Worm (Caenorhabditis elegans): ENCODE data around the gene Y43C5B.2.

Y43C5B.2 gene

ce11 chrIV:10381035-10381434, 28.9 kb upstream of the Y43C5B.2 start:
- TF ChIP-seq tbx-37 (GFP tag; conservative IDR thresholded peaks at IDR 0.05): no peak
- TF ChIP-seq tbx-11 (GFP tag; IDR thresholded peaks at IDR 0.05): no peak
- TF ChIP-seq ama-1 (optimal IDR thresholded peaks at IDR 0.05): no peak
- TF ChIP-seq B0310.2 (tag; optimal IDR thresholded peaks at IDR 0.05): no peak
- TF ChIP-seq sea-1 (GFP tag; conservative IDR thresholded peaks at IDR 0.05): no peak
- TF ChIP-seq hnd-1 (tag; optimal IDR thresholded peaks at IDR 0.05): no peak
- TF ChIP-seq hmg-4 (GFP tag; optimal IDR thresholded peaks at IDR 0.05): no peak

- TF ChIP-seq hnd-1 (tag; optimal IDR thresholded peaks at IDR 0.05): no peak
- TF ChIP-seq tra-4 (tag; optimal IDR thresholded peaks at IDR 0.05): no peak
- TF ChIP-seq flt-1 (GFP tag; IDR thresholded peaks at IDR 0.05): no peak
- no peak for TF ChIP-seq scrt-1 (GFP tag; IDR thresholded peaks at IDR 0.05)
- peak; percentile 37 for TF ChIP-seq hmg-4 (GFP tag; optimal IDR thresholded peaks at IDR 0.05)
- TF ChIP-seq tbx-11 (GFP tag; IDR thresholded peaks at IDR 0.05): no peak
- no peak for TF ChIP-seq ceh-36 (tag; optimal IDR thresholded peaks at IDR 0.05)
- TF ChIP-seq B0310.2 (tag; optimal IDR thresholded peaks at IDR 0.05): no peak
- peak; percentile 4 for TF ChIP-seq F13C5.2 (tag; optimal IDR thresholded peaks at IDR 0.05)
- TF ChIP-seq aly-1 (tag; optimal IDR thresholded peaks at IDR 0.05): no peak
- TF ChIP-seq hmbx-1 (tag; optimal IDR thresholded peaks at IDR 0.05): no peak
Measured at ce11 chrIV:10380626-10381025, 28.5 kb upstream of the Y43C5B.2 start.

ce11 chrIV:10374601-10375000, 22.5 kb upstream of the Y43C5B.2 start, which contains the start of gene mask-1:
Gene mask-1 (plus strand): TSS chrIV:10374901.
- TF ChIP-seq tra-4 (tag; optimal IDR thresholded peaks at IDR 0.05) (no peak), sea-1 (GFP tag; conservative IDR thresholded peaks at IDR 0.05) (no peak), hmg-4 (GFP tag; optimal IDR thresholded peaks at IDR 0.05) (no peak), ets-7 (tag; optimal IDR thresholded peaks at IDR 0.05) (no peak), ama-1 (optimal IDR thresholded peaks at IDR 0.05) (no peak), hmbx-1 (tag; optimal IDR thresholded peaks at IDR 0.05) (no peak), hnd-1 (tag; optimal IDR thresholded peaks at IDR 0.05) (no peak), aly-1 (tag; optimal IDR thresholded peaks at IDR 0.05) (no peak), flt-1 (GFP tag; IDR thresholded peaks at IDR 0.05) (no peak), ceh-13 (GFP tag; optimal IDR thresholded peaks at IDR 0.05) (no peak), tbx-37 (GFP tag; conservative IDR thresholded peaks at IDR 0.05) (no peak)

- TF ChIP-seq hmbx-1 (tag; optimal IDR thresholded peaks at IDR 0.05): no peak
- no peak for TF ChIP-seq tbx-37 (GFP tag; conservative IDR thresholded peaks at IDR 0.05)
- TF ChIP-seq hmg-4 (GFP tag; optimal IDR thresholded peaks at IDR 0.05): peak; percentile 26
- no peak for TF ChIP-seq ets-7 (tag; optimal IDR thresholded peaks at IDR 0.05)
- no peak for TF ChIP-seq tra-4 (tag; optimal IDR thresholded peaks at IDR 0.05)
- no peak for TF ChIP-seq sea-1 (GFP tag; conservative IDR thresholded peaks at IDR 0.05)
- no peak for TF ChIP-seq ama-1 (optimal IDR thresholded peaks at IDR 0.05)
- TF ChIP-seq B0310.2 (tag; optimal IDR thresholded peaks at IDR 0.05): no peak
- TF ChIP-seq ceh-36 (tag; optimal IDR thresholded peaks at IDR 0.05): peak; percentile 13
- no peak; the same call in 1 of the 2 replicates for TF ChIP-seq pes-1 (GFP tag; IDR thresholded peaks at IDR 0.05)
- no peak for TF ChIP-seq aly-1 (tag; optimal IDR thresholded peaks at IDR 0.05)
- TF ChIP-seq ceh-13 (GFP tag; optimal IDR thresholded peaks at IDR 0.05): no peak
- no peak for TF ChIP-seq flt-1 (GFP tag; IDR thresholded peaks at IDR 0.05)
- no peak for TF ChIP-seq hnd-1 (tag; optimal IDR thresholded peaks at IDR 0.05)
- no peak for TF ChIP-seq tbx-11 (GFP tag; IDR thresholded peaks at IDR 0.05)
- TF ChIP-seq F13C5.2 (tag; optimal IDR thresholded peaks at IDR 0.05): peak; percentile 65
- TF ChIP-seq scrt-1 (GFP tag; IDR thresholded peaks at IDR 0.05): no peak
Measured at ce11 chrIV:10373772-10374288, 21.7 kb upstream of the Y43C5B.2 start, which contains the start of gene mpz-5. Gene mpz-5 (minus strand): TSS chrIV:10373822.

ce11 chrIV:10368326-10368725, 16.2 kb upstream of the Y43C5B.2 start, which contains the start of gene iars-1:
Gene iars-1 (plus strand): TSS chrIV:10368601.
- TF ChIP-seq tbx-11 (GFP tag; IDR thresholded peaks at IDR 0.05) (no peak), ceh-36 (tag; optimal IDR thresholded peaks at IDR 0.05) (no peak), tra-4 (tag; optimal IDR thresholded peaks at IDR 0.05) (no peak), flt-1 (GFP tag; IDR thresholded peaks at IDR 0.05) (no peak), aly-1 (tag; optimal IDR thresholded peaks at IDR 0.05) (no peak), ama-1 (optimal IDR thresholded peaks at IDR 0.05) (no peak), hmbx-1 (tag; optimal IDR thresholded peaks at IDR 0.05) (no peak)

ce11 chrIV:10367740-10368246, 15.7 kb upstream of the Y43C5B.2 start, which contains the start of gene pges-2:
Gene pges-2 (minus strand): TSS chrIV:10367790.
- TF ChIP-seq hmbx-1 (tag; optimal IDR thresholded peaks at IDR 0.05): no peak
- TF ChIP-seq tbx-11 (GFP tag; IDR thresholded peaks at IDR 0.05): no peak
- TF ChIP-seq flt-1 (GFP tag; IDR thresholded peaks at IDR 0.05): no peak
- TF ChIP-seq tra-4 (tag; optimal IDR thresholded peaks at IDR 0.05): no peak
- TF ChIP-seq ceh-13 (GFP tag; optimal IDR thresholded peaks at IDR 0.05): no peak
- TF ChIP-seq hmg-4 (GFP tag; optimal IDR thresholded peaks at IDR 0.05): no peak
- TF ChIP-seq F13C5.2 (tag; optimal IDR thresholded peaks at IDR 0.05): no peak
- no peak for TF ChIP-seq hnd-1 (tag; optimal IDR thresholded peaks at IDR 0.05)
- TF ChIP-seq scrt-1 (GFP tag; IDR thresholded peaks at IDR 0.05): no peak
- TF ChIP-seq aly-1 (tag; optimal IDR thresholded peaks at IDR 0.05): no peak

- TF ChIP-seq ceh-36 (tag; optimal IDR thresholded peaks at IDR 0.05): no peak
- no peak for TF ChIP-seq ceh-13 (GFP tag; optimal IDR thresholded peaks at IDR 0.05)
- TF ChIP-seq ama-1 (optimal IDR thresholded peaks at IDR 0.05): no peak
- TF ChIP-seq pes-1 (GFP tag; IDR thresholded peaks at IDR 0.05): no peak
- no peak for TF ChIP-seq hnd-1 (tag; optimal IDR thresholded peaks at IDR 0.05)
- no peak for TF ChIP-seq hmg-4 (GFP tag; optimal IDR thresholded peaks at IDR 0.05)
- no peak for TF ChIP-seq hmbx-1 (tag; optimal IDR thresholded peaks at IDR 0.05)
- no peak for TF ChIP-seq tbx-11 (GFP tag; IDR thresholded peaks at IDR 0.05)
- TF ChIP-seq flt-1 (GFP tag; IDR thresholded peaks at IDR 0.05): no peak
Measured at ce11 chrIV:10366018-10366417, 13.9 kb upstream of the Y43C5B.2 start, which contains the start of gene sir-2.1. Gene sir-2.1 (minus strand): TSS chrIV:10366229.

- no peak for TF ChIP-seq pes-1 (GFP tag; IDR thresholded peaks at IDR 0.05)
- TF ChIP-seq tra-4 (tag; optimal IDR thresholded peaks at IDR 0.05): no peak
- TF ChIP-seq hmg-4 (GFP tag; optimal IDR thresholded peaks at IDR 0.05): no peak
- TF ChIP-seq flt-1 (GFP tag; IDR thresholded peaks at IDR 0.05): no peak
- no peak for TF ChIP-seq hnd-1 (tag; optimal IDR thresholded peaks at IDR 0.05)
- no peak for TF ChIP-seq tbx-11 (GFP tag; IDR thresholded peaks at IDR 0.05)
- TF ChIP-seq B0310.2 (tag; optimal IDR thresholded peaks at IDR 0.05): no peak
- TF ChIP-seq ama-1 (optimal IDR thresholded peaks at IDR 0.05): no peak
- no peak for TF ChIP-seq scrt-1 (GFP tag; IDR thresholded peaks at IDR 0.05)
- TF ChIP-seq ceh-36 (tag; optimal IDR thresholded peaks at IDR 0.05): no peak
- TF ChIP-seq sea-1 (GFP tag; conservative IDR thresholded peaks at IDR 0.05): no peak
- no peak for TF ChIP-seq tbx-37 (GFP tag; conservative IDR thresholded peaks at IDR 0.05)
- no peak for TF ChIP-seq ceh-13 (GFP tag; optimal IDR thresholded peaks at IDR 0.05)
- no peak for TF ChIP-seq ets-7 (tag; optimal IDR thresholded peaks at IDR 0.05)
- TF ChIP-seq hmbx-1 (tag; optimal IDR thresholded peaks at IDR 0.05): no peak
- TF ChIP-seq F13C5.2 (tag; optimal IDR thresholded peaks at IDR 0.05): no peak
- TF ChIP-seq aly-1 (tag; optimal IDR thresholded peaks at IDR 0.05): no peak
Measured at ce11 chrIV:10360336-10360735, 8.2 kb upstream of the Y43C5B.2 start, which contains the start of gene ugt-59. Gene ugt-59 (plus strand): TSS chrIV:10360636.
